Worm (Caenorhabditis elegans) whole organism, L4 larva: ENCODE data around the gene mpdu-1.
A peak's percentile ranks its signal among the peaks of the same experiment; 100 is the strongest.

Experiments used
- F44E2.7 ChIP-seq: fragments of 200-800 bp; sonication (Bioruptor generic); IDR thresholded peaks from 2 replicates; pipeline ENCODE4 v2.1.2; 2022; ENCODE audit warnings: missing genetic modification characterization, missing compliant biosample characterization
- F49E8.2 ChIP-seq: sonication (generic microtip); optimal IDR thresholded peaks from 2 replicates; lab custom pipeline; 2016; ENCODE audit warnings: missing compliant biosample characterization, mild to moderate bottlenecking, missing genetic modification characterization, borderline replicate concordance
- R02D3.7 ChIP-seq: fragments of 150-350 bp; sonication (generic microtip); optimal IDR thresholded peaks from 3 replicates; lab custom pipeline; 2014; ENCODE audit warnings: missing biosample characterization, missing genetic modification characterization
- T20F7.1 ChIP-seq: fragments of 200-800 bp; sonication (Bioruptor generic); optimal IDR thresholded peaks from 2 replicates; lab custom pipeline; 2018; ENCODE audit warnings: mild to moderate bottlenecking, missing genetic modification characterization, missing compliant biosample characterization
- Y105C5A.15 ChIP-seq: fragments of 200-800 bp; sonication (Bioruptor generic); IDR thresholded peaks from 2 replicates; pipeline ENCODE4 v1.3.6; 2022; ENCODE audit warnings: missing genetic modification characterization, missing compliant biosample characterization
- Y5F2A.4 ChIP-seq: fragments of 200-800 bp; sonication (Bioruptor generic); optimal IDR thresholded peaks from 2 replicates; lab custom pipeline; 2018; ENCODE audit warnings: mild to moderate bottlenecking, missing genetic modification characterization, missing compliant biosample characterization
- Y75B8A.6 ChIP-seq: fragments of 200-800 bp; sonication (Bioruptor generic); IDR thresholded peaks from 2 replicates; pipeline ENCODE4 v1.3.6; 2022; ENCODE audit warnings: missing genetic modification reagents, missing genetic modification characterization, missing compliant biosample characterization
- ZK337.2 ChIP-seq: fragments of 200-800 bp; sonication (Bioruptor generic); IDR thresholded peaks from 2 replicates; pipeline ENCODE4 v1.3.6; 2022; ENCODE audit warnings: missing genetic modification reagents, missing genetic modification characterization, missing compliant biosample characterization
- aha-1 ChIP-seq: fragments of 150-350 bp; peaks from one replicate; lab custom pipeline; 2014; ENCODE audit warnings: missing biosample characterization, missing genetic modification characterization
- aly-2 ChIP-seq: sonication (generic microtip); optimal IDR thresholded peaks from 2 replicates; lab custom pipeline; 2018; ENCODE audit warnings: missing biosample characterization, missing genetic modification characterization
- ama-1 ChIP-seq: fragments of 150-350 bp; optimal IDR thresholded peaks from 2 replicates; lab custom pipeline; 2014; ENCODE audit warnings: inconsistent platforms, mixed read lengths
- ceh-20 ChIP-seq: fragments of 200-800 bp; sonication (Bioruptor generic); IDR thresholded peaks from 2 replicates; pipeline ENCODE4 v1.3.6; 2022; ENCODE audit warnings: missing genetic modification reagents, missing genetic modification characterization, missing compliant biosample characterization
- ceh-62 ChIP-seq: sonication (generic microtip); optimal IDR thresholded peaks from 2 replicates; lab custom pipeline; 2017; ENCODE audit warnings: missing biosample characterization, missing genetic modification characterization
- cey-2 ChIP-seq: sonication (generic microtip); optimal IDR thresholded peaks from 3 replicates; lab custom pipeline; 2017; ENCODE audit warnings: missing genetic modification characterization, mild to moderate bottlenecking, missing compliant biosample characterization, antibody characterized with exemption, borderline replicate concordance; ENCODE audit not compliant: insufficient read depth
- ctbp-1 ChIP-seq: fragments of 200-800 bp; sonication (Bioruptor generic); IDR thresholded peaks from 2 replicates; pipeline ENCODE4 v1.3.6; 2022; ENCODE audit warnings: missing genetic modification reagents, missing genetic modification characterization, missing compliant biosample characterization
- daf-12 ChIP-seq: fragments of 150-350 bp; optimal IDR thresholded peaks from 2 replicates; lab custom pipeline; 2014; ENCODE audit warnings: missing biosample characterization, missing genetic modification reagents, missing genetic modification characterization
- dmd-6 ChIP-seq: fragments of 200-800 bp; sonication (Bioruptor generic); IDR thresholded peaks from 2 replicates; pipeline ENCODE4 v1.3.6; 2022; ENCODE audit warnings: missing genetic modification reagents, missing genetic modification characterization, missing compliant biosample characterization
- dmd-9 ChIP-seq: fragments of 200-800 bp; sonication (Bioruptor generic); IDR thresholded peaks from 2 replicates; pipeline ENCODE4 v1.3.6; 2022; ENCODE audit warnings: missing genetic modification reagents, missing genetic modification characterization, missing compliant biosample characterization
- dve-1 ChIP-seq: sonication (generic microtip); optimal IDR thresholded peaks from 2 replicates; lab custom pipeline; 2017; ENCODE audit warnings: antibody characterized with exemption, mild to moderate bottlenecking, missing genetic modification characterization, missing compliant biosample characterization; ENCODE audit not compliant: insufficient read depth
- egl-43 ChIP-seq: fragments of 200-800 bp; sonication (Bioruptor generic); IDR thresholded peaks from 2 replicates; pipeline ENCODE4 v1.3.6; 2022; ENCODE audit warnings: missing genetic modification reagents, missing genetic modification characterization, missing compliant biosample characterization
- fos-1 ChIP-seq: fragments of 150-350 bp; optimal IDR thresholded peaks from 2 replicates; lab custom pipeline; 2014; ENCODE audit warnings: missing biosample characterization, missing genetic modification characterization
- gei-8 ChIP-seq: fragments of 200-800 bp; sonication (Bioruptor generic); optimal IDR thresholded peaks from 2 replicates; lab custom pipeline; 2018; ENCODE audit warnings: mild to moderate bottlenecking, missing genetic modification characterization, missing compliant biosample characterization
- hlh-11 ChIP-seq: fragments of 200-800 bp; sonication (Bioruptor generic); optimal IDR thresholded peaks from 2 replicates; lab custom pipeline; 2018; ENCODE audit warnings: mild to moderate bottlenecking, missing genetic modification characterization, missing compliant biosample characterization
- hlh-30 ChIP-seq: sonication (generic microtip); optimal IDR thresholded peaks from 2 replicates; lab custom pipeline; 2017; ENCODE audit warnings: antibody characterized with exemption, mild to moderate bottlenecking, missing genetic modification characterization, missing compliant biosample characterization; ENCODE audit not compliant: insufficient read depth
- jun-1 ChIP-seq: fragments of 150-350 bp; optimal IDR thresholded peaks from 2 replicates; lab custom pipeline; 2014; ENCODE audit warnings: missing biosample characterization, missing genetic modification reagents, missing genetic modification characterization
- lin-13 ChIP-seq: fragments of 150-350 bp; optimal IDR thresholded peaks from 2 replicates; lab custom pipeline; 2014; ENCODE audit warnings: missing biosample characterization, missing genetic modification reagents, missing genetic modification characterization
- lin-15B ChIP-seq: fragments of 150-350 bp; sonication (generic microtip); optimal IDR thresholded peaks from 3 replicates; lab custom pipeline; 2014; ENCODE audit warnings: missing biosample characterization, missing genetic modification characterization
- lin-29 ChIP-seq: fragments of 200-800 bp; sonication (Bioruptor generic); IDR thresholded peaks from 2 replicates; pipeline ENCODE4 v1.3.6; 2022; ENCODE audit warnings: missing genetic modification reagents, missing genetic modification characterization, missing compliant biosample characterization
- lin-38 ChIP-seq: fragments of 200-800 bp; sonication (Bioruptor generic); IDR thresholded peaks from 2 replicates; pipeline ENCODE4 v1.3.6; 2022; ENCODE audit warnings: missing genetic modification reagents, missing genetic modification characterization, missing compliant biosample characterization
- lsy-2 ChIP-seq, 2 experiments: fragments of 150-350 bp in 1 of 2; sonication (generic microtip) in 1 of 2; optimal IDR thresholded peaks; 2 replicates each; lab custom pipeline; 2014 to 2017; ENCODE audit warnings: missing biosample characterization in 2 of 2, missing genetic modification characterization in 2 of 2
- madf-5 ChIP-seq, 2 experiments: fragments of 200-800 bp; sonication (Bioruptor generic); IDR thresholded peaks; 2 replicates each; pipeline ENCODE4 v1.3.6; 2022; ENCODE audit warnings: missing compliant biosample characterization in 2 of 2, missing genetic modification characterization in 2 of 2
- mep-1 ChIP-seq: fragments of 150-350 bp; sonication (generic microtip); optimal IDR thresholded peaks from 3 replicates; lab custom pipeline; 2014; ENCODE audit warnings: missing biosample characterization, missing genetic modification characterization
- mxl-2 ChIP-seq: fragments of 200-800 bp; sonication (Bioruptor generic); conservative IDR thresholded peaks from 2 replicates; pipeline ENCODE4 v1.3.6; 2022; ENCODE audit warnings: missing genetic modification reagents, missing genetic modification characterization, missing compliant biosample characterization
- nhr-10 ChIP-seq: fragments of 150-350 bp; optimal IDR thresholded peaks from 2 replicates; lab custom pipeline; 2014; ENCODE audit warnings: missing biosample characterization, missing genetic modification characterization
- nhr-111 ChIP-seq: fragments of 200-800 bp; sonication (Bioruptor generic); optimal IDR thresholded peaks from 2 replicates; lab custom pipeline; 2018; ENCODE audit warnings: mild to moderate bottlenecking, missing genetic modification characterization, missing compliant biosample characterization
- nhr-25 ChIP-seq: sonication (generic microtip); optimal IDR thresholded peaks from 2 replicates; lab custom pipeline; 2017; ENCODE audit warnings: missing genetic modification characterization, mild to moderate bottlenecking, missing compliant biosample characterization, antibody characterized with exemption, moderate library complexity, borderline replicate concordance; ENCODE audit not compliant: insufficient read depth
- nhr-28 ChIP-seq: fragments of 150-350 bp; optimal IDR thresholded peaks from 2 replicates; lab custom pipeline; 2014; ENCODE audit warnings: missing biosample characterization, missing genetic modification characterization
- nhr-42 ChIP-seq: fragments of 200-800 bp; sonication (Bioruptor generic); IDR thresholded peaks from 2 replicates; pipeline ENCODE4 v1.3.6; 2022; ENCODE audit warnings: missing genetic modification characterization, missing compliant biosample characterization
- nhr-76 ChIP-seq: fragments of 150-350 bp; optimal IDR thresholded peaks from 2 replicates; lab custom pipeline; 2014; ENCODE audit warnings: missing biosample characterization, missing genetic modification characterization
- nhr-77 ChIP-seq: fragments of 150-350 bp; optimal IDR thresholded peaks from 2 replicates; lab custom pipeline; 2014; ENCODE audit warnings: missing biosample characterization, missing genetic modification characterization
- pqm-1 ChIP-seq: sonication (generic microtip); optimal IDR thresholded peaks from 2 replicates; lab custom pipeline; 2017; ENCODE audit warnings: missing biosample characterization, missing genetic modification characterization
- rbr-2 ChIP-seq: sonication (generic microtip); optimal IDR thresholded peaks from 2 replicates; lab custom pipeline; 2016; ENCODE audit warnings: missing genotype, missing genetic modification characterization, missing compliant biosample characterization
- saeg-2 ChIP-seq: fragments of 200-800 bp; sonication (Bioruptor generic); IDR thresholded peaks from 2 replicates; pipeline ENCODE4 v1.3.6; 2022; ENCODE audit warnings: missing genetic modification reagents, missing genetic modification characterization, missing compliant biosample characterization
- sdz-12 ChIP-seq: fragments of 200-800 bp; sonication (Bioruptor generic); optimal IDR thresholded peaks from 2 replicates; lab custom pipeline; 2018; ENCODE audit warnings: mild to moderate bottlenecking, missing genetic modification characterization, missing compliant biosample characterization
- snpc-4 ChIP-seq: fragments of 150-350 bp; optimal IDR thresholded peaks from 2 replicates; lab custom pipeline; 2014; ENCODE audit warnings: missing biosample characterization, missing genetic modification characterization
- spr-1 ChIP-seq: sonication (generic microtip); optimal IDR thresholded peaks from 2 replicates; lab custom pipeline; 2016; ENCODE audit warnings: mild to moderate bottlenecking, missing genetic modification characterization, missing compliant biosample characterization
- tra-1 ChIP-seq: fragments of 200-800 bp; sonication (Bioruptor generic); IDR thresholded peaks from 2 replicates; pipeline ENCODE4 v1.3.6; 2022; ENCODE audit warnings: missing genetic modification reagents, missing genetic modification characterization, missing compliant biosample characterization
- unc-62 ChIP-seq, 3 experiments: fragments of 150-350 bp in 1 of 3; sonication (generic microtip); optimal IDR thresholded peaks in 2 of 3; peaks in 1 of 3; 1 replicate in 1 of 3; 2 replicates in 2 of 3; lab custom pipeline; 2014 to 2017; ENCODE audit warnings: missing biosample characterization in 3 of 3, missing genetic modification characterization in 3 of 3, missing genetic modification reagents in 3 of 3, missing genotype in 1 of 3
- zag-1 ChIP-seq: fragments of 150-350 bp; optimal IDR thresholded peaks from 2 replicates; lab custom pipeline; 2014; ENCODE audit warnings: missing biosample characterization, missing genetic modification characterization
- zfp-2 ChIP-seq: sonication (generic microtip); optimal IDR thresholded peaks from 2 replicates; lab custom pipeline; 2016; ENCODE audit warnings: mild to moderate bottlenecking, missing genetic modification characterization, missing compliant biosample characterization
- ztf-11 ChIP-seq: fragments of 150-350 bp; optimal IDR thresholded peaks from 2 replicates; lab custom pipeline; 2014; ENCODE audit warnings: missing biosample characterization, missing genetic modification characterization
- ztf-7 ChIP-seq: fragments of 150-350 bp; optimal IDR thresholded peaks from 2 replicates; lab custom pipeline; 2014; ENCODE audit warnings: missing biosample characterization, missing genetic modification characterization

mpdu-1 gene

ce11 chrV:8402392-8402791 is 43.4 kb upstream of the mpdu-1 start, which contains the start of gene F52E1.9 (continued):
- TF ChIP-seq lin-15B (tag; lab: Kevin White, UChicago), result no peak
- peak in 1 of 2 experiments; percentile 16 for TF ChIP-seq lsy-2 (tag; optimal IDR thresholded peaks at IDR 0.05; lab: Kevin White, UChicago)
- peak; percentile 25 for TF ChIP-seq mep-1 (tag; lab: Kevin White, UChicago)
- no peak for TF ChIP-seq lin-38 (GFP tag; lab: Robert Waterston, UW)
- TF ChIP-seq Y5F2A.4 (GFP tag; lab: Kevin White, UChicago), result no peak
- TF ChIP-seq hlh-30 (tag; lab: Kevin White, UChicago), result peak; percentile 61
- no peak for TF ChIP-seq R02D3.7 (tag; lab: Kevin White, UChicago)
- no peak for TF ChIP-seq aly-2 (tag; lab: Kevin White, UChicago)
- no peak for TF ChIP-seq zfp-2 (tag; lab: Kevin White, UChicago)
- no peak for TF ChIP-seq sdz-12
- TF ChIP-seq zag-1 (tag; lab: Kevin White, UChicago), result no peak
- TF ChIP-seq ctbp-1 (GFP tag; lab: Robert Waterston, UW), result no peak
- TF ChIP-seq ama-1 (lab: Kevin White, UChicago), result no peak
- TF ChIP-seq lin-13 (GFP tag; lab: Kevin White, UChicago), result no peak
- no peak for TF ChIP-seq nhr-25
- no peak for TF ChIP-seq fos-1 (tag; lab: Kevin White, UChicago)
- no peak for TF ChIP-seq spr-1
- no peak for TF ChIP-seq snpc-4 (tag; lab: Kevin White, UChicago)
- TF ChIP-seq Y105C5A.15 (GFP tag; lab: Robert Waterston, UW), result no peak
- TF ChIP-seq mxl-2, result no peak
- TF ChIP-seq aha-1 (tag; lab: Kevin White, UChicago), result no peak
- TF ChIP-seq nhr-28, result no peak
- TF ChIP-seq tra-1 (GFP tag; lab: Robert Waterston, UW), result no peak
- no peak for TF ChIP-seq unc-62 (GFP tag; optimal IDR thresholded peaks at IDR 0.05 in 1 of 2; lab: Kevin White, UChicago)
- TF ChIP-seq unc-62 (tag; optimal IDR thresholded peaks at IDR 0.05; lab: Kevin White, UChicago), result no peak
- TF ChIP-seq F49E8.2 (tag; lab: Kevin White, UChicago), result no peak
- peak; percentile 74 for TF ChIP-seq hlh-11 (tag; lab: Kevin White, UChicago)
- TF ChIP-seq egl-43 (GFP tag; lab: Robert Waterston, UW), result no peak
- TF ChIP-seq ceh-20 (GFP tag; lab: Robert Waterston, UW), result no peak
- no peak for TF ChIP-seq saeg-2 (GFP tag; lab: Robert Waterston, UW)
- TF ChIP-seq nhr-10 (tag; lab: Kevin White, UChicago), result no peak
- peak; percentile 26 for TF ChIP-seq T20F7.1 (GFP tag; lab: Kevin White, UChicago)
- no peak for TF ChIP-seq madf-5 (GFP tag; IDR thresholded peaks at IDR 0.05; lab: Robert Waterston, UW)
- no peak for TF ChIP-seq Y75B8A.6 (GFP tag; lab: Robert Waterston, UW)
- TF ChIP-seq nhr-76, result no peak
- no peak for TF ChIP-seq dmd-9 (GFP tag; lab: Robert Waterston, UW)
- TF ChIP-seq nhr-111 (GFP tag; lab: Kevin White, UChicago), result no peak
- TF ChIP-seq nhr-42 (GFP tag; lab: Robert Waterston, UW), result no peak
- TF ChIP-seq F44E2.7 (GFP tag; lab: Robert Waterston, UW), result no peak
- TF ChIP-seq ZK337.2 (GFP tag; lab: Robert Waterston, UW), result no peak
- TF ChIP-seq rbr-2 (tag; lab: Kevin White, UChicago), result no peak
- TF ChIP-seq gei-8, result no peak
- peak; percentile 88 for TF ChIP-seq dmd-6 (GFP tag; lab: Robert Waterston, UW)
- no peak for TF ChIP-seq jun-1 (tag; lab: Kevin White, UChicago)
- TF ChIP-seq cey-2 (tag; lab: Kevin White, UChicago), result no peak
- no peak for TF ChIP-seq ceh-62
- no peak for TF ChIP-seq ztf-11 (tag; lab: Kevin White, UChicago)
- TF ChIP-seq lin-29 (GFP tag; lab: Robert Waterston, UW), result no peak
- no peak for TF ChIP-seq ztf-7 (tag; lab: Kevin White, UChicago)
- TF ChIP-seq pqm-1 (tag; lab: Kevin White, UChicago), result peak; percentile 86
- TF ChIP-seq nhr-77 (tag; lab: Kevin White, UChicago), result peak; percentile 22
- peak; percentile 78 for TF ChIP-seq dve-1 (tag; lab: Kevin White, UChicago)
- no peak for TF ChIP-seq daf-12 (tag; lab: Kevin White, UChicago)
